Worm (Caenorhabditis elegans) whole organism, midembryonic: Measurements from ENCODE around the gene ZC317.2.

Experiments
- T22C8.4 ChIP-seq: fragments of 200-800 bp; sonication (Bioruptor generic); IDR thresholded peaks from 2 replicates; pipeline ENCODE4 v1.3.6; 2022; ENCODE audit warnings: missing genetic modification characterization, missing compliant biosample characterization
- cog-1 ChIP-seq: sonication (generic microtip); optimal IDR thresholded peaks from 2 replicates; lab custom pipeline; 2016; ENCODE audit warnings: missing genetic modification characterization, missing compliant biosample characterization
- flt-1 ChIP-seq: fragments of 200-800 bp; sonication (Bioruptor generic); IDR thresholded peaks from 2 replicates; pipeline ENCODE4 v1.3.6; 2022; ENCODE audit warnings: missing genetic modification characterization, missing compliant biosample characterization
- klf-2 ChIP-seq: fragments of 200-800 bp; sonication (Bioruptor generic); conservative IDR thresholded peaks from 2 replicates; pipeline ENCODE4 v1.3.6; 2022; ENCODE audit warnings: missing genetic modification reagents, missing genetic modification characterization, missing compliant biosample characterization
- med-1 ChIP-seq: sonication (generic microtip); optimal IDR thresholded peaks from 2 replicates; lab custom pipeline; 2017; ENCODE audit warnings: missing genetic modification characterization, mild to moderate bottlenecking, missing compliant biosample characterization, antibody characterized with exemption, missing genetic modification reagents; ENCODE audit not compliant: insufficient read depth
- ref-1 ChIP-seq: fragments of 200-800 bp; sonication (Bioruptor generic); conservative IDR thresholded peaks from 2 replicates; pipeline ENCODE4 v1.3.6; 2022; ENCODE audit warnings: missing genetic modification reagents, missing genetic modification characterization, missing compliant biosample characterization
- tab-1 ChIP-seq: fragments of 200-800 bp; sonication (Bioruptor generic); IDR thresholded peaks from 2 replicates; pipeline ENCODE4 v1.3.6; 2022; ENCODE audit warnings: missing genetic modification characterization, missing compliant biosample characterization
- ztf-23 ChIP-seq: fragments of 200-800 bp; sonication (Bioruptor generic); IDR thresholded peaks from 2 replicates; pipeline ENCODE4 v1.3.6; 2022; ENCODE audit warnings: missing genetic modification reagents, missing genetic modification characterization, missing compliant biosample characterization
- ztf-29 ChIP-seq: fragments of 200-800 bp; sonication (Bioruptor generic); IDR thresholded peaks from 2 replicates; pipeline ENCODE4 v1.3.6; 2022; ENCODE audit warnings: missing genetic modification reagents, missing genetic modification characterization, missing compliant biosample characterization

Gene ZC317.2

DNA sequence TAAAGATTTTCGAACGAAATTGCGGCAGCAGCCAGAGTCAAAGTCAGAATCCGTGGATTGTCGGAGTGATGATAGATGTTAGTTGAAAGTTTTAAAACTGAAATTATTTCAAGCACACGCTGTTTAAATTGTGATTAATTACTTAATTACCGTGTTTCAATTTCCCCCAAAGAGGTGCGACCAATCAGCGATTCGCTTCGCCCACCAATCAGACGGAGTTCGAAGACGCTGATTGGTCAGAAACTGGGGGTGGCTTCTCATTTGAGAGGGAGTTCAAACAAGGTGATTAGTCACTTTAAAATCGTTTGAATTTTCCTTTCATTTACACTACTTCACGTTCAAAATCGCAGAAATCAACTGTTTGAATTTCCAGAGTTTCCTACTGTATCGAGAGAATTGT lies 39.6 kb downstream of the ZC317.2 start:
- TF ChIP-seq ref-1 (GFP tag; lab: Robert Waterston, UW): no peak
- TF ChIP-seq tab-1 (GFP tag; lab: Robert Waterston, UW): no peak

DNA sequence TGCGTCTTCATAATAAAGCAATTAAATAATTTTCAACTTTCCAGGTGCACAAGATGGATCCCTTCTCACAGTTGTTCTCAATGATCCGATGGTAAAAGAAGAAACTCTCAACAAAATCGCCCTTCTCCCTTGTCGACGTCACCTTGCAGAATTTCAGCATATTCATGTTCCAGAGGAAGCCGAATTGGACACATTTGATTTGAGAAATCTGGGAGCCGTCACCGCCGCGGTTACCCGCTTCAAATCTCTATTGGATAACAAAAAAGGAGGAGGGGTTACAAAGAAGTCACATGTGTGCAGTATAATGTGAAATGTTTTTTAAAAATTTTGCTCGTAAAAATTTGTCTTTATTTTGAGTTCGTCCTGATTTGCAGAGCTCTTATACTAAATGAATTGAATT lies 42.8 kb downstream of the ZC317.2 start:
- TF ChIP-seq ztf-29 (GFP tag; lab: Robert Waterston, UW) (no peak), flt-1 (GFP tag; lab: Robert Waterston, UW) (no peak), ztf-23 (GFP tag; lab: Robert Waterston, UW) (no peak), T22C8.4 (GFP tag; lab: Robert Waterston, UW) (no peak), tab-1 (GFP tag; lab: Robert Waterston, UW) (no peak), cog-1 (no peak), med-1 (GFP tag; lab: Kevin White, UChicago) (no peak), klf-2 (GFP tag; lab: Robert Waterston, UW) (no peak), ref-1 (GFP tag; lab: Robert Waterston, UW) (no peak)

DNA sequence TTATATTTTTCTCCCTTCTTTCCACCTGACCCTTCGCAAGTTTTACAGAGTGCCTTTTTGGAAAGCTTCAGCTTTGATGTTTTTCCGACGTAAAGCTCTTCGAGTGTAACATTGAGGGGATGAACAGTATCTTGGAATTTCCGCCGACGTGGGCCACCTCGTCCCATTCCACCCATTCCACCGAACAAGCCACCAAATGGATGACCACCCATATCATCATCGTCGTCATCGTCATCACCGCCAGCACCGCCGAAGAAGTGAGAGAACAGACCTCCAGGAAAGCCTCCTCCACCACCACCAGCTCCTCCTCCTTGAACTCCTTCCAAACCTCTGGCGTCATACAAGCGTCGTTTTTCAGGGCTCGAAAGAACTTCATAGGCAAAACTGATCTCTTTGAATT lies 44.4 kb downstream of the ZC317.2 start:
- TF ChIP-seq ztf-23 (GFP tag; lab: Robert Waterston, UW) (no peak), T22C8.4 (GFP tag; lab: Robert Waterston, UW) (no peak), med-1 (GFP tag; lab: Kevin White, UChicago) (no peak), flt-1 (GFP tag; lab: Robert Waterston, UW) (no peak), ref-1 (GFP tag; lab: Robert Waterston, UW) (no peak), klf-2 (GFP tag; lab: Robert Waterston, UW) (no peak), cog-1 (no peak), ztf-29 (GFP tag; lab: Robert Waterston, UW) (no peak), tab-1 (GFP tag; lab: Robert Waterston, UW) (no peak)

DNA sequence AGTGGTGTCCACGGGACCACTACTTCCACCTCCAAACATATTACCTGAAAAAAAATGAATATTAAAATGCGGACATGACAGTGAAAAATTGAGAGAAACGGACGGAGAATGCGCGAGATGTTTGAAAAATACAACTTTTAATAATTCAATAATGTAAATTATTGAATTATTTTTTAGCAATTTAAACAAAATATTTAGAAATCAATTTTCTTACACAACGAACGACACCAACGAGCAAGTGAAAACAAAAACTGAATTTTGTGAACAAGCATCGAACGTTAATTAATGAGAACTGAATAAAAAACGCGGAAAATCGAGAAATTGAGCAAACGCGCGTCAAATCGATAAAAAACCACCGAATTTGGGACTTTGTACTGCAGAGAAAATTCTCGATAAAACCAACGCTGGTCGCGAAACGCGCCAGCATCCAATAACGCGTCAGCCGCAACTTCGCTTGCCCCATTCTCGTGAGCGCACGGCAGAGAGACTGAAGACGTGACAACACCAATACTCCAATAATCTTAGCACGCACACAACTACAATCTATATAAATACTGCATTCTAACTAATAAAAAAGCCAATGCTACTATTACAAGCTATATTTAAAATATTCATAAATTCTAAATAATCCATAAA lies 45.0 kb downstream of the ZC317.2 start, which contains the start of the genes dnj-19 and nhr-47:
Gene dnj-19, minus strand, starts transcription at position 51 of the 636 bp plus-strand sequence.
Gene nhr-47, plus strand, starts transcription at position 447 of the 636 bp plus-strand sequence.
- TF ChIP-seq cog-1 (peak; percentile 56), klf-2 (GFP tag; lab: Robert Waterston, UW) (no peak), T22C8.4 (GFP tag; lab: Robert Waterston, UW) (0 out of 2 replicates have a peak, but pooled peaks have one; percentile 39), ztf-23 (GFP tag; lab: Robert Waterston, UW) (peak; percentile 71; the same call in 1 of the 2 replicates), flt-1 (GFP tag; lab: Robert Waterston, UW) (peak; percentile 75; the same call in 1 of the 2 replicates), ztf-29 (GFP tag; lab: Robert Waterston, UW) (no peak), med-1 (GFP tag; lab: Kevin White, UChicago) (peak; percentile 35), ref-1 (GFP tag; lab: Robert Waterston, UW) (no peak), tab-1 (GFP tag; lab: Robert Waterston, UW) (peak; percentile 70)

DNA sequence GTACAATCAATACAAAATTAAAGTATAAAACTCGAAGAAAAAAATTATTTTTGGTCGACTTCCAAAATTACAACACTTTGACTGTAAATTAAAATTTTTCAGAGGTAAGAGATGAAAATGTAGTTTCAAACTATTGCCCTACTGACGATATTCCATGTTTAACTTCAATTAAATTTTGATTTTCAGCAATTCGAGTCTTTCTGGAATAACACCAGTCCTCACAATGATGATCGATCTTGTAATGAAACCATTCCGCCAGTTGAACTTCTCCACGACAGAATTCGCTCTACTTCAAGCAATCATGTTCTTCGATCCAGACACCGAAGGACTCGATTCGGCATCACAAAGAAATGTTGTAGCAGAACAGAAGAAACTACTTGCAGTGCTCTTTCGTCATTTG lies 49.2 kb downstream of the ZC317.2 start:
- no peak for TF ChIP-seq tab-1 (GFP tag; lab: Robert Waterston, UW)
- TF ChIP-seq ztf-29 (GFP tag; lab: Robert Waterston, UW): no peak
- no peak for TF ChIP-seq med-1 (GFP tag; lab: Kevin White, UChicago)

DNA sequence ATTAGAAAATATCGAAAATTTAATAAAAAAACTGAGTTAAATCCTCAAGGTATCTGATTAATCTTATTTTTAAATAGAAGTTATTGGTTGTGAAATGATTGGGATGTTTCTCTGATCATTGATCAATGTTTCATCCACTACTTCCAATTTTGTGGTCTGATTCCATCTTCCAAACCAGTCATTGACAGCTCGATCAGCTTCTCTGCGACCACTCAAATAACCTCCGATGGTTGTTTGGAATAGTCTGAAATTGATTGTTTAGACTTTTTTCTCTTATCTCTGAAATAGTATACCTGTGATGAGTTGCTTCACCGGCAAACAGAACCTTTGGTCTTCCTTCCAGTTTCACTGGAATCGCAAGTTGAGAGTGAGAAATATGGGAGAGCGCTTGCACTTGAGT lies 50.1 kb downstream of the ZC317.2 start:
- TF ChIP-seq klf-2 (GFP tag; lab: Robert Waterston, UW) (no peak), cog-1 (no peak), flt-1 (GFP tag; lab: Robert Waterston, UW) (no peak), tab-1 (GFP tag; lab: Robert Waterston, UW) (no peak), med-1 (GFP tag; lab: Kevin White, UChicago) (no peak), ref-1 (GFP tag; lab: Robert Waterston, UW) (no peak), ztf-23 (GFP tag; lab: Robert Waterston, UW) (no peak), T22C8.4 (GFP tag; lab: Robert Waterston, UW) (no peak), ztf-29 (GFP tag; lab: Robert Waterston, UW) (no peak)
